Fruit fly (Drosophila melanogaster): ENCODE results near the gene ush.
A peak's percentile ranks its signal among the peaks of the same experiment; 100 is the strongest.

The ush gene

DNA sequence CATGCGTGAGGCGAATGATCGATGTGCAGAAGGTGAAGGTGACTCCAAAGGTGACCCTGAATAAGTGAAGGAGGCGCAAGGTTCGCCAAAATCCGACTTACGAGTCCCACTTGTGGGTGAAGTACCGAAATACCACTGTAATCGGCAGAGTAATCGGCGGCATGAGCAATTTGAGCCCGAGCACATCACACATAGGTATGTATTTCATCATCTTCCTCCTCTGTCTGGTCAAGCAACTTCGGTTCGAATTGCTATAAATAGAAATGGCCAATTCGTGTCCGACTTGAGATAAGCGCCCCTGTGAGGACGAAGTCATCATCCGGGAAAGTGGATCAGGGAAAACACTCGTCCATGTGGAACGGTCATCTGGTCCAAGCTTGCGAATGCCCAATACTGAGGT is 11.2 kb downstream of the ush start (continued):
- TF ChIP-seq Trl (optimal IDR thresholded peaks at IDR 0.05) (peak in 1 of 2 experiments; percentile 37), Trl (GFP tag; optimal IDR thresholded peaks at IDR 0.05) (no peak), CG6272 (GFP tag; IDR thresholded peaks at IDR 0.05) (no peak), CG11696 (GFP tag; IDR thresholded peaks at IDR 0.05) (0 out of 2 replicates have a peak, but pooled peaks have one; percentile 31), CG8359 (GFP tag; optimal IDR thresholded peaks at IDR 0.05; ENCODE audit: borderline replicate concordance) (no peak), Ravus (GFP tag; IDR thresholded peaks at IDR 0.05) (no peak)

DNA sequence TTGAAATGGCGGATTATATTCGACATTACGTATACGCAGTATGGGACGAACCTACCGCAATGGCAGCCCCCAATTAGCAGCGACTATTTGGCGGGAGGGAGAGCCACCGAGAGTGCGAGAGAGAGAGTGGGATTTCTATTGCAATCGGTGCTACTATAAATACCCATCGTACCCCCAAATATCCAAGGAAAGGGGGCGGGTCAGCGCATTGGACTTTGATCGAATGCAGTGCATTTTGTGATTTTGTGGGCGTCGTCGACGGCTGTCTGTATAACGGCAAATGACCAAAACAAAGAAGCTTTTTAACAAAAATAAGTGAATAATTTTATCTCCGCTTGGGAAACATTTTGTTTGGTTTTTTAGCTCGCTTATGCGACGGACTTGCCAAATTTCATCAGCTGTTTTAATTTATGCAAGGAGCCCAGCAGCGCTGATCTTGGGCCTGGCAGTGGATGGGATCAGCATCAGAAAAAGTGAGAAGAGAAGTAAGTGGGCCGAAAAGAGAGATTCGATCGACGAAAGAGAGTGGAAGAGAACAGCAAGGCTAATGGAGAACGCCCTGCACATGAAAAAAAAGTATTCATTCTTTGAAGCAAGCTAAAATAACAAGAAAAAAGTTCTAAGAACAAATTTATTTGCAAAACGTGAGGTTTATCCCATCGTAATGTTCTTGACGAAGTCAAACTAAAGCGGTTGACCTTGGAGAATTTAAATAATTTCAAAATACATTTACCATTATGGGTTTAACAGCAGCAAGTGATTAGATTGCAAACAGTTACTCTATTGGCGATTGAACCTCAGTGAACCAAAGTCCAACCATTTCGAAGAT is 11.9 kb downstream of the ush start:
- TF ChIP-seq jumu (GFP tag; optimal IDR thresholded peaks at IDR 0.05) = peak; percentile 23
- no peak for TF ChIP-seq CTCF (GFP tag; optimal IDR thresholded peaks at IDR 0.05)
- no peak for TF ChIP-seq Lpt (GFP tag; optimal IDR thresholded peaks at IDR 0.05)
- TF ChIP-seq CG1233 (GFP tag; optimal IDR thresholded peaks at IDR 0.05) = peak; percentile 8
- no peak for TF ChIP-seq Bgb (GFP tag; IDR thresholded peaks at IDR 0.05; ENCODE audit: partially characterized antibody)
- TF ChIP-seq CG10267 (tag; optimal IDR thresholded peaks at IDR 0.05) = peak; percentile 2
- no peak for TF ChIP-seq Poxn (GFP tag; IDR thresholded peaks at IDR 0.05)
- TF ChIP-seq Aef1 (GFP tag; IDR thresholded peaks at IDR 0.05) = peak; percentile 34; the same call in 1 of the 3 replicates
- no peak for TF ChIP-seq Hand (GFP tag; optimal IDR thresholded peaks at IDR 0.05)
- no peak for TF ChIP-seq CG2199 (GFP tag; IDR thresholded peaks at IDR 0.05)
- TF ChIP-seq tx (GFP tag; optimal IDR thresholded peaks at IDR 0.05) = peak; percentile 25
- TF ChIP-seq CG11696 (GFP tag; IDR thresholded peaks at IDR 0.05) = no peak
- peak; percentile 54 for TF ChIP-seq CG30403 (GFP tag; optimal IDR thresholded peaks at IDR 0.05)
- TF ChIP-seq Oli (tag; optimal IDR thresholded peaks at IDR 0.05) = peak; percentile 49
- TF ChIP-seq sens (GFP tag) = peak; percentile 91
- peak; percentile 44 for TF ChIP-seq tio (GFP tag; optimal IDR thresholded peaks at IDR 0.05)
- peak; percentile 17 for TF ChIP-seq fd96Cb (tag; optimal IDR thresholded peaks at IDR 0.05)
- peak; percentile 22; the same call in 1 of the 2 replicates for TF ChIP-seq HLH3B (GFP tag; IDR thresholded peaks at IDR 0.05)
- peak; percentile 11 for TF ChIP-seq CG9727 (GFP tag; optimal IDR thresholded peaks at IDR 0.05)
- peak; percentile 17 for TF ChIP-seq Fer3 (tag; optimal IDR thresholded peaks at IDR 0.05)
- peak; percentile 21 for TF ChIP-seq fd3F (GFP tag; optimal IDR thresholded peaks at IDR 0.05)
- TF ChIP-seq CG10543 (GFP tag; optimal IDR thresholded peaks at IDR 0.05) = no peak
- no peak for TF ChIP-seq CkIIα-i1 (GFP tag; IDR thresholded peaks at IDR 0.05)
- peak; percentile 32 for TF ChIP-seq Asciz (GFP tag; optimal IDR thresholded peaks at IDR 0.05)
- TF ChIP-seq dysf (GFP tag; IDR thresholded peaks at IDR 0.05) = peak; percentile 54; the same call in 2 of the 3 replicates
- peak; percentile 32 for TF ChIP-seq PHDP (tag; optimal IDR thresholded peaks at IDR 0.05)
- peak; percentile 16; the same call in 1 of the 2 replicates for TF ChIP-seq E2f2 (GFP tag; IDR thresholded peaks at IDR 0.05)
- TF ChIP-seq CG3163 (GFP tag; optimal IDR thresholded peaks at IDR 0.05) = peak; percentile 82
- 0 out of 2 replicates have a peak, but pooled peaks have one; percentile 10 for TF ChIP-seq ranshi (GFP tag; IDR thresholded peaks at IDR 0.05)
- TF ChIP-seq Hmr (GFP tag; optimal IDR thresholded peaks at IDR 0.05) = peak; percentile 38
- peak; percentile 4 for TF ChIP-seq CG7786 (GFP tag; optimal IDR thresholded peaks at IDR 0.05)
- peak; percentile 55 for TF ChIP-seq CG2678 (tag; optimal IDR thresholded peaks at IDR 0.05)
- peak in 1 of 2 experiments; percentile 48 for TF ChIP-seq Hr51 (GFP tag; optimal IDR thresholded peaks at IDR 0.05)
- no peak for TF ChIP-seq CG2875 (GFP tag; optimal IDR thresholded peaks at IDR 0.05)
- TF ChIP-seq tin (GFP tag; optimal IDR thresholded peaks at IDR 0.05) = peak; percentile 1
- peak; percentile 1 for TF ChIP-seq CG1602 (GFP tag; optimal IDR thresholded peaks at IDR 0.05)
- peak; percentile 37 for TF ChIP-seq Jarid2 (GFP tag; optimal IDR thresholded peaks at IDR 0.05)
- TF ChIP-seq CG14441 (GFP tag; IDR thresholded peaks at IDR 0.05) = no peak
- TF ChIP-seq CG7556 (GFP tag; optimal IDR thresholded peaks at IDR 0.05) = peak; percentile 53
- TF ChIP-seq CG12155 (GFP tag; optimal IDR thresholded peaks at IDR 0.05) = peak; percentile 35
- peak; percentile 38 for TF ChIP-seq CG8924 (tag; optimal IDR thresholded peaks at IDR 0.05)
- no peak for TF ChIP-seq CG34376 (GFP tag; optimal IDR thresholded peaks at IDR 0.05)
- TF ChIP-seq CG6254 (GFP tag; optimal IDR thresholded peaks at IDR 0.05) = no peak

Measured in whole organism, embryonic.